Worm (Caenorhabditis elegans): ENCODE data around the gene K02D3.1.

Gene K02D3.1

DNA sequence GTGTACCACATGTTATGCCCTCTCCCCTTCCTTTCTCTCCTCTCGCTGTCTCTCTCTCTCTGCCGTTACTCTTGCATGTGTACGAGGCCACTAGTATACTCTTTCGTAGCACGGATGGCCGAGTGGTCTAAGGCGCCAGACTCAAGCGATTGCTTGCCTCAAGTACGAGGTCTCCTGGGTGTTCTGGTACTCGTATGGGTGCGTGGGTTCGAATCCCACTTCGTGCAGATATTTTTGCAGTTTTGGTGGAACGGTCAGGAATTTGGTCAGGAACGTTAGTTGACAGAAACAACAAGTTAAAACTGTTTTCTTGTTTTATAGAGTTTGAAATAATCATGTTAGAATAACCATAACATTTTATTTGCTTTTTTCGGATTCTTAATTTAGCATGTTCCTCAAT is 41.3 kb upstream of the K02D3.1 start (continued):
- TF ChIP-seq dmd-6 (GFP tag; IDR thresholded peaks at IDR 0.05) (peak; percentile 87), madf-9 (GFP tag; conservative IDR thresholded peaks at IDR 0.05) (peak; percentile 95), cey-2 (tag; optimal IDR thresholded peaks at IDR 0.05; ENCODE audit: borderline replicate concordance, insufficient read depth) (no peak), dve-1 (tag; optimal IDR thresholded peaks at IDR 0.05; ENCODE audit: insufficient read depth) (peak; percentile 84), ceh-20 (GFP tag; IDR thresholded peaks at IDR 0.05) (peak; percentile 91), ztf-11 (tag; optimal IDR thresholded peaks at IDR 0.05) (no peak), hmg-1.1 (GFP tag; IDR thresholded peaks at IDR 0.05) (peak; percentile 99), skn-1 (tag; optimal IDR thresholded peaks at IDR 0.05) (no peak), D1046.2 (GFP tag; IDR thresholded peaks at IDR 0.05) (peak; percentile 92), lin-39 (tag; optimal IDR thresholded peaks at IDR 0.05) (no peak), lim-7 (GFP tag; IDR thresholded peaks at IDR 0.05) (peak; percentile 99), ceh-82 (tag; optimal IDR thresholded peaks at IDR 0.05) (no peak), spr-3 (GFP tag; optimal IDR thresholded peaks at IDR 0.05) (peak; percentile 92), F10B5.3 (tag; optimal IDR thresholded peaks at IDR 0.05) (peak; percentile 85), T20F7.1 (GFP tag; optimal IDR thresholded peaks at IDR 0.05) (peak; percentile 74), daf-19 (GFP tag; conservative IDR thresholded peaks at IDR 0.05) (peak; percentile 87), ceh-62 (tag; optimal IDR thresholded peaks at IDR 0.05) (no peak), daf-16 (GFP tag; optimal IDR thresholded peaks at IDR 0.05) (peak; percentile 88 to 98), daf-16 (tag; optimal IDR thresholded peaks at IDR 0.05) (peak; percentile 80), madf-5 (GFP tag; IDR thresholded peaks at IDR 0.05) (peak; percentile 93 to 97), saeg-2 (GFP tag; IDR thresholded peaks at IDR 0.05) (peak; percentile 90), lin-15B (tag; optimal IDR thresholded peaks at IDR 0.05) (no peak), fkh-10 (GFP tag; optimal IDR thresholded peaks at IDR 0.05) (peak; percentile 45), mxl-3 (GFP tag; optimal IDR thresholded peaks at IDR 0.05) (peak; percentile 76), dmd-9 (GFP tag; IDR thresholded peaks at IDR 0.05) (peak; percentile 91), F26F4.8 (GFP tag; conservative IDR thresholded peaks at IDR 0.05) (peak; percentile 99), nhr-111 (GFP tag; optimal IDR thresholded peaks at IDR 0.05) (peak; percentile 84), daf-12 (tag; optimal IDR thresholded peaks at IDR 0.05) (no peak), dpl-1 (GFP tag; optimal IDR thresholded peaks at IDR 0.05) (peak; percentile 38), R02D3.7 (tag; optimal IDR thresholded peaks at IDR 0.05) (no peak), ceh-28 (tag; optimal IDR thresholded peaks at IDR 0.05) (no peak), F49E8.2 (tag; optimal IDR thresholded peaks at IDR 0.05; ENCODE audit: borderline replicate concordance) (peak; percentile 81), egl-43 (GFP tag; IDR thresholded peaks at IDR 0.05) (peak; percentile 99), ceh-44 (GFP tag; IDR thresholded peaks at IDR 0.05) (peak; percentile 90), ces-1 (GFP tag; optimal IDR thresholded peaks at IDR 0.05) (peak; percentile 41), aha-1 (tag) (peak; percentile 97), nhr-48 (tag; optimal IDR thresholded peaks at IDR 0.05) (peak; percentile 84), lin-1 (GFP tag; IDR thresholded peaks at IDR 0.05) (peak; percentile 92), nhr-77 (tag; optimal IDR thresholded peaks at IDR 0.05) (peak; percentile 80), snpc-4 (tag; optimal IDR thresholded peaks at IDR 0.05) (no peak), T26A8.4 (GFP tag; IDR thresholded peaks at IDR 0.05) (peak; percentile 94), mdt-29 (GFP tag; IDR thresholded peaks at IDR 0.05) (peak; percentile 91), zfp-3 (GFP tag; conservative IDR thresholded peaks at IDR 0.05) (peak; percentile 68; the same call in 1 of the 2 replicates), php-3 (GFP tag; IDR thresholded peaks at IDR 0.05) (peak; percentile 91), gei-8 (GFP tag; optimal IDR thresholded peaks at IDR 0.05) (peak; percentile 92), snpc-1.2 (GFP tag; IDR thresholded peaks at IDR 0.05) (peak; percentile 95), nhr-41 (GFP tag; IDR thresholded peaks at IDR 0.05) (peak; percentile 98), vab-7 (GFP tag; IDR thresholded peaks at IDR 0.05) (peak; percentile 98), ztf-7 (tag; optimal IDR thresholded peaks at IDR 0.05) (peak; percentile 51), fos-1 (tag; optimal IDR thresholded peaks at IDR 0.05) (no peak), nhr-42 (GFP tag; IDR thresholded peaks at IDR 0.05) (peak; percentile 91), jun-1 (tag; optimal IDR thresholded peaks at IDR 0.05) (peak; percentile 82)

All from whole organism, L4 larva.